Fruit fly (Drosophila melanogaster) whole organism, prepupa: ENCODE measurements around the gene CG32112.

ENCODE experiments used
- CG1621 ChIP-seq: fragments of 200-800 bp; sonication (Bioruptor generic); optimal IDR thresholded peaks from 3 replicates; lab custom pipeline; 2018; ENCODE audit warnings: missing biosample characterization, mild to moderate bottlenecking, missing genetic modification characterization
- CG31627 ChIP-seq: fragments of 200-800 bp; sonication (Bioruptor generic); optimal IDR thresholded peaks from 3 replicates; lab custom pipeline; 2016; ENCODE audit warnings: missing biosample characterization, missing genetic modification characterization
- CG6276 ChIP-seq: fragments of 200-800 bp; sonication (Bioruptor generic); optimal IDR thresholded peaks from 2 replicates; lab custom pipeline; 2017; ENCODE audit warnings: missing biosample characterization, mild to moderate bottlenecking, missing genetic modification characterization
- Eip75B ChIP-seq: fragments of 200-800 bp; sonication (Bioruptor generic); optimal IDR thresholded peaks from 3 replicates; lab custom pipeline; 2016; ENCODE audit warnings: missing biosample characterization, missing genetic modification characterization
- Ets21C ChIP-seq: fragments of 200-800 bp; sonication (Bioruptor generic); optimal IDR thresholded peaks from 3 replicates; lab custom pipeline; 2016; ENCODE audit warnings: missing biosample characterization, missing genetic modification characterization
- Hr39 ChIP-seq: fragments of 200-800 bp; sonication (Bioruptor generic); optimal IDR thresholded peaks from 2 replicates; lab custom pipeline; 2016; ENCODE audit warnings: missing biosample characterization, missing genetic modification characterization
- Sox14 ChIP-seq: fragments of 200-800 bp; sonication (Bioruptor generic); optimal IDR thresholded peaks from 3 replicates; lab custom pipeline; 2016; ENCODE audit warnings: missing biosample characterization, missing genetic modification characterization

DNA sequence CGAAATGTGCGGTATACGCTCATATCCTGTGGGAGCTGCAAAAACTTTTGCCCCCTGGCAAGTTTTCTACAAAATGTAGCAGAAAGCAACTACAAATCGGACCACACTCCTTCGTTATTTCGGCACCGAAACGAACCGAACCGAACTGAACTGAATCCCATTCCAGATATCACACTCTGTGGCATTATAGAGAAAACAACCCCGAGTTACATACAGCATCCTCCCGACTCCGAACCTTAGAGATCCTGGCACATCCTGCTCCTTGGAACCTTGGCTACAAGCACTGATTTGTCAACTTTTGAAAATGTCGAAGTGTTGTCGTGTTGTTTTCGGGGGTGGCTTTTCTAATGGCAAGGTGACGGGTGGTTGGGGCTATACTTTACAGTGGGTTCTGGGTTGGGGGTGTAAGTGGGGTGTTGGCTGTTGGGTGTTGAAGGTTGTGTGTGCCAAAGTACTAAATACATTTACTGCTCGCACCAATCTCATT is 41.0 kb upstream of the CG32112 start:
- TF ChIP-seq Hr39 (no peak), Ets21C (no peak), Eip75B (no peak), Sox14 (no peak), CG6276 (GFP tag; lab: Kevin White, UChicago) (no peak), CG1621 (no peak), CG31627 (no peak)
